Fruit fly (Drosophila melanogaster) whole organism, embryonic: Measurements from ENCODE around the gene Bro.

Source experiments
- CG11560 ChIP-seq: fragments of 200-800 bp; sonication (Bioruptor generic); IDR thresholded peaks from 3 replicates; pipeline ENCODE4 v1.3.6; 2022; ENCODE audit warnings: missing biosample characterization, missing genetic modification characterization
- CG12236 ChIP-seq: fragments of 200-800 bp; sonication (Bioruptor generic); optimal IDR thresholded peaks from 2 replicates; lab custom pipeline; 2016; ENCODE audit warnings: missing biosample characterization, missing genetic modification characterization
- CG12391 ChIP-seq: fragments of 200-800 bp; sonication (Bioruptor generic); optimal IDR thresholded peaks from 3 replicates; lab custom pipeline; 2018; ENCODE audit warnings: missing biosample characterization, mild to moderate bottlenecking, missing genetic modification characterization, moderate library complexity
- CG12659 ChIP-seq: fragments of 200-800 bp; sonication (Bioruptor generic); optimal IDR thresholded peaks from 3 replicates; lab custom pipeline; 2017; ENCODE audit warnings: mild to moderate bottlenecking, missing biosample characterization, missing genetic modification reagents, missing genetic modification characterization
- CG12769 ChIP-seq: fragments of 200-800 bp; sonication (Bioruptor generic); optimal IDR thresholded peaks from 2 replicates; lab custom pipeline; 2019; ENCODE audit warnings: missing biosample characterization, mild to moderate bottlenecking, missing genetic modification characterization, moderate library complexity
- CG12942 ChIP-seq: fragments of 200-800 bp; sonication (Bioruptor generic); optimal IDR thresholded peaks from 3 replicates; lab custom pipeline; 2016; ENCODE audit warnings: missing biosample characterization, missing genetic modification characterization
- CG14014 ChIP-seq: fragments of 200-800 bp; sonication (Bioruptor generic); IDR thresholded peaks from 2 replicates; pipeline ENCODE4 v1.3.6; 2022; ENCODE audit warnings: missing biosample characterization, missing genetic modification characterization
- CG15479 ChIP-seq: fragments of 200-800 bp; sonication (Bioruptor generic); optimal IDR thresholded peaks from 3 replicates; lab custom pipeline; 2019; ENCODE audit warnings: missing biosample characterization, mild to moderate bottlenecking, missing genetic modification characterization, moderate library complexity
- CG15514 ChIP-seq: fragments of 200-800 bp; sonication (Bioruptor generic); optimal IDR thresholded peaks from 3 replicates; lab custom pipeline; 2017; ENCODE audit warnings: missing biosample characterization, missing genetic modification characterization, mild to moderate bottlenecking, moderate library complexity, missing genetic modification reagents
- CG17568 ChIP-seq: fragments of 200-800 bp; sonication (Bioruptor generic); optimal IDR thresholded peaks from 2 replicates; lab custom pipeline; 2018; ENCODE audit warnings: missing biosample characterization, mild to moderate bottlenecking, missing genetic modification characterization, moderate library complexity
- CG2116 ChIP-seq: fragments of 200-800 bp; sonication (Bioruptor generic); optimal IDR thresholded peaks from 3 replicates; lab custom pipeline; 2018; ENCODE audit warnings: missing biosample characterization, mild to moderate bottlenecking, missing genetic modification characterization
- CG2120 ChIP-seq: fragments of 200-800 bp; sonication (Bioruptor generic); optimal IDR thresholded peaks from 3 replicates; lab custom pipeline; 2016; ENCODE audit warnings: missing biosample characterization, missing genetic modification characterization
- CG2889 ChIP-seq: fragments of 200-800 bp; sonication (Bioruptor generic); IDR thresholded peaks from 3 replicates; pipeline ENCODE4 v1.3.6; 2022; ENCODE audit warnings: missing biosample characterization, missing genetic modification characterization
- CG3407 ChIP-seq: fragments of 200-800 bp; sonication (Bioruptor generic); optimal IDR thresholded peaks from 2 replicates; lab custom pipeline; 2018; ENCODE audit warnings: missing biosample characterization, mild to moderate bottlenecking, missing genetic modification characterization
- CG6791 ChIP-seq: fragments of 200-800 bp; sonication (Bioruptor generic); IDR thresholded peaks from 3 replicates; pipeline ENCODE4 v1.3.6; 2022; ENCODE audit warnings: missing biosample characterization, missing genetic modification characterization; ENCODE audit not compliant: partially characterized antibody
- CG8765 ChIP-seq: fragments of 200-800 bp; sonication (Bioruptor generic); IDR thresholded peaks from 2 replicates; pipeline ENCODE4 v1.3.6; 2022; ENCODE audit warnings: missing biosample characterization, missing genetic modification characterization
- CG9437 ChIP-seq: fragments of 200-800 bp; sonication (Bioruptor generic); optimal IDR thresholded peaks from 2 replicates; lab custom pipeline; 2018; ENCODE audit warnings: missing biosample characterization, mild to moderate bottlenecking, missing genetic modification characterization
- CkIIα-i1 ChIP-seq: fragments of 200-800 bp; sonication (Bioruptor generic); IDR thresholded peaks from 2 replicates; pipeline ENCODE4 v1.3.6; 2022; ENCODE audit warnings: missing biosample characterization, missing genetic modification characterization
- E2f2 ChIP-seq: fragments of 200-800 bp; sonication (Bioruptor generic); IDR thresholded peaks from 2 replicates; pipeline ENCODE4 v1.3.6; 2022; ENCODE audit warnings: missing biosample characterization, missing genetic modification characterization
- HLH3B ChIP-seq: fragments of 200-800 bp; sonication (Bioruptor generic); IDR thresholded peaks from 2 replicates; pipeline ENCODE4 v1.3.6; 2022; ENCODE audit warnings: missing biosample characterization, missing genetic modification characterization
- Hand ChIP-seq: fragments of 200-800 bp; sonication (Bioruptor generic); optimal IDR thresholded peaks from 2 replicates; lab custom pipeline; 2017; ENCODE audit warnings: mild to moderate bottlenecking, missing biosample characterization, missing genetic modification reagents, missing genetic modification characterization
- Hr39 ChIP-seq: fragments of >200 bp; optimal IDR thresholded peaks from 2 replicates; lab custom pipeline; 2017
- Hr51 ChIP-seq, 2 experiments: fragments of 200-800 bp; sonication (Bioruptor generic); optimal IDR thresholded peaks; 2 replicates in 1 of 2; 3 replicates in 1 of 2; lab custom pipeline; 2016 to 2018; ENCODE audit warnings: missing biosample characterization in 2 of 2, missing genetic modification characterization in 2 of 2, mild to moderate bottlenecking in 1 of 2, moderate library complexity in 1 of 2
- Kr ChIP-seq: fragments of 200-800 bp; sonication (Bioruptor generic); optimal IDR thresholded peaks from 2 replicates; lab custom pipeline; 2017; ENCODE audit warnings: missing biosample characterization, mild to moderate bottlenecking, missing genetic modification characterization
- Lhr ChIP-seq: fragments of 200-800 bp; sonication (Bioruptor generic); optimal IDR thresholded peaks from 3 replicates; lab custom pipeline; 2017; ENCODE audit warnings: mild to moderate bottlenecking, missing biosample characterization, missing genetic modification reagents, missing genetic modification characterization
- Mrtf ChIP-seq: fragments of 200-800 bp; sonication (Bioruptor generic); IDR thresholded peaks from 3 replicates; pipeline ENCODE4 v1.3.6; 2022; ENCODE audit warnings: missing biosample characterization, missing genetic modification characterization
- Myb ChIP-seq: fragments of 200-800 bp; sonication (Bioruptor generic); optimal IDR thresholded peaks from 2 replicates; lab custom pipeline; 2016; ENCODE audit warnings: missing biosample characterization, missing genetic modification characterization
- NC2α ChIP-seq: fragments of 200-800 bp; sonication (Bioruptor generic); optimal IDR thresholded peaks from 2 replicates; lab custom pipeline; 2016; ENCODE audit warnings: missing biosample characterization, missing genetic modification characterization
- Taf1 ChIP-seq: fragments of 200-800 bp; sonication (Bioruptor generic); IDR thresholded peaks from 2 replicates; pipeline ENCODE4 v1.3.6; 2022; ENCODE audit warnings: missing biosample characterization, missing genetic modification characterization
- ab ChIP-seq: fragments of 200-800 bp; sonication (Bioruptor generic); optimal IDR thresholded peaks from 2 replicates; lab custom pipeline; 2016; ENCODE audit warnings: missing biosample characterization, missing genetic modification characterization
- bab2 ChIP-seq: fragments of 200-800 bp; sonication (Bioruptor generic); optimal IDR thresholded peaks from 2 replicates; lab custom pipeline; 2016; ENCODE audit warnings: missing biosample characterization, missing genetic modification characterization
- chinmo ChIP-seq: fragments of 200-800 bp; sonication (Bioruptor generic); IDR thresholded peaks from 4 replicates; pipeline ENCODE4 v1.3.6; 2022; ENCODE audit warnings: missing biosample characterization, missing genetic modification characterization; ENCODE audit not compliant: partially characterized antibody
- chm ChIP-seq: fragments of 200-800 bp; sonication (Bioruptor generic); IDR thresholded peaks from 2 replicates; pipeline ENCODE4 v1.3.6; 2022; ENCODE audit warnings: missing biosample characterization, missing genetic modification characterization
- grn ChIP-seq: fragments of 200-800 bp; sonication (Bioruptor generic); optimal IDR thresholded peaks from 3 replicates; lab custom pipeline; 2017; ENCODE audit warnings: missing biosample characterization, missing genetic modification characterization
- gsb ChIP-seq: fragments of 200-800 bp; sonication (Bioruptor generic); IDR thresholded peaks from 2 replicates; pipeline ENCODE4 v1.3.6; 2022; ENCODE audit warnings: missing biosample characterization, missing genetic modification characterization
- ind ChIP-seq: fragments of 200-800 bp; sonication (Bioruptor generic); optimal IDR thresholded peaks from 3 replicates; lab custom pipeline; 2016; ENCODE audit warnings: missing biosample characterization, missing genetic modification characterization
- ken ChIP-seq: fragments of 200-800 bp; sonication (Bioruptor generic); IDR thresholded peaks from 3 replicates; pipeline ENCODE4 v1.3.6; 2022; ENCODE audit warnings: missing biosample characterization, missing genetic modification characterization
- lab ChIP-seq: fragments of 200-800 bp; sonication (Bioruptor generic); optimal IDR thresholded peaks from 3 replicates; lab custom pipeline; 2017; ENCODE audit warnings: missing biosample characterization, missing genetic modification characterization, mild to moderate bottlenecking, moderate library complexity, missing genetic modification reagents
- lilli ChIP-seq: fragments of 200-800 bp; sonication (Bioruptor generic); optimal IDR thresholded peaks from 3 replicates; lab custom pipeline; 2016; ENCODE audit warnings: missing biosample characterization, missing genetic modification characterization
- nerfin-1 ChIP-seq: fragments of 200-800 bp; sonication (Bioruptor generic); optimal IDR thresholded peaks from 3 replicates; lab custom pipeline; 2019; ENCODE audit warnings: missing biosample characterization, mild to moderate bottlenecking, missing genetic modification characterization, moderate library complexity
- otp ChIP-seq: fragments of 200-800 bp; sonication (Bioruptor generic); IDR thresholded peaks from 3 replicates; pipeline ENCODE4, ENCODE4 v1.3.6; 2022; ENCODE audit warnings: missing biosample characterization, missing genetic modification characterization
- row ChIP-seq: fragments of 200-800 bp; sonication (Bioruptor generic); IDR thresholded peaks from 3 replicates; pipeline ENCODE4 v1.3.6; 2022; ENCODE audit warnings: missing biosample characterization, missing genetic modification characterization
- sna ChIP-seq: fragments of 200-800 bp; sonication (Bioruptor generic); IDR thresholded peaks from 2 replicates; pipeline ENCODE4 v1.3.6; 2022; ENCODE audit warnings: missing biosample characterization, missing genetic modification characterization; ENCODE audit not compliant: partially characterized antibody
- tio ChIP-seq: fragments of 200-800 bp; sonication (Bioruptor generic); optimal IDR thresholded peaks from 2 replicates; lab custom pipeline; 2017; ENCODE audit warnings: missing biosample characterization, missing genetic modification characterization, inconsistent platforms
- tll ChIP-seq, 2 experiments: fragments of 200-800 bp in 1 of 2; fragments of >200 bp in 1 of 2; sonication (Bioruptor generic) in 1 of 2; optimal IDR thresholded peaks; 2 replicates each; lab custom pipeline; 2017 to 2019; ENCODE audit warnings: missing biosample characterization in 2 of 2, missing genetic modification characterization in 2 of 2, mild to moderate bottlenecking in 1 of 2, moderate library complexity in 1 of 2
- ttk ChIP-seq: fragments of 200-800 bp; sonication (Bioruptor generic); IDR thresholded peaks from 2 replicates; pipeline ENCODE4 v2.1.2; 2022; ENCODE audit warnings: missing biosample characterization, missing genetic modification characterization
- zfh1 ChIP-seq: fragments of 200-800 bp; sonication (Bioruptor generic); IDR thresholded peaks from 3 replicates; pipeline ENCODE4 v1.3.6; 2022; ENCODE audit warnings: missing biosample characterization, missing genetic modification characterization

The Bro gene

DNA sequence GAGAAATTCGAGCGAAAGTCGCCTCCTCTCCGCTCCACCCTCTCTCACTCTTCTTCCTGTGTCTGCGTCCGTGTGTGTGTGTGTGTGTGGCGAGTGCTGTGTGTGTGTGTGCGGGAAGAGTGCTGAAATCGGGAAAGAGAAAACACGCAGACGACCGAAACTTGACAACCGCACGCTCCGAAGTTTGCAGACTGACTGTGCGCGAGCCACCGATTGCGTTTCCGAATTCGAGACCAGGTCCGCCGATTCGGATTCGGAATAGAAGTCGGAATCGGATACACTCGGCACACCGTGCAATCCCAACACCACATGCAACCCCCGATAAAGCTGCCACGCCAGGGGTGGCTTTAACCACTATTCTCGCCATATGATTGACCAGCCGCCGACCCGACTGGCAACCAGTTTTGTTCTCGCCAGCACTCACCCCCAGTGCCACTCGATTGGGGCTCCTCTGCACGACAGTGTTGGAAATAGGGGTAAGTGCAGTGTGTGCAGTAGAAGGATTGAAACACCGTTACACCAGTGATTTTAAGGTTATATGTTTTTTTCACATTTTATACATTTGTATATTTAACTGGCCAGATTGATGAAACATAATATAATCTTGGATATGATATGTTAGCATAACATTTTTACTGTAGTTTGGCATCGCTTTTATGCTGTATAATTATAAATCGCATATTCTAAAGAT lies 19.3 kb upstream of the Bro start, which contains the start of gene CG13928 (continued):
- no peak for TF ChIP-seq tll (GFP tag; optimal IDR thresholded peaks at IDR 0.05; lab: Kevin White, UChicago)
- no peak for TF ChIP-seq otp
- no peak for TF ChIP-seq CG6791 (GFP tag; lab: Robert Waterston, UW)
- peak; percentile 44 for TF ChIP-seq Kr
- TF ChIP-seq CG15479, result no peak
- TF ChIP-seq E2f2 (GFP tag; lab: Robert Waterston, UW), result no peak
- no peak for TF ChIP-seq Myb (GFP tag; lab: Kevin White, UChicago)
- TF ChIP-seq lab, result peak; percentile 9
- no peak for TF ChIP-seq Lhr (GFP tag; lab: Kevin White, UChicago)
- peak; percentile 21 for TF ChIP-seq nerfin-1 (tag; lab: Kevin White, UChicago)
- no peak for TF ChIP-seq CG12769 (tag; lab: Kevin White, UChicago)

DNA sequence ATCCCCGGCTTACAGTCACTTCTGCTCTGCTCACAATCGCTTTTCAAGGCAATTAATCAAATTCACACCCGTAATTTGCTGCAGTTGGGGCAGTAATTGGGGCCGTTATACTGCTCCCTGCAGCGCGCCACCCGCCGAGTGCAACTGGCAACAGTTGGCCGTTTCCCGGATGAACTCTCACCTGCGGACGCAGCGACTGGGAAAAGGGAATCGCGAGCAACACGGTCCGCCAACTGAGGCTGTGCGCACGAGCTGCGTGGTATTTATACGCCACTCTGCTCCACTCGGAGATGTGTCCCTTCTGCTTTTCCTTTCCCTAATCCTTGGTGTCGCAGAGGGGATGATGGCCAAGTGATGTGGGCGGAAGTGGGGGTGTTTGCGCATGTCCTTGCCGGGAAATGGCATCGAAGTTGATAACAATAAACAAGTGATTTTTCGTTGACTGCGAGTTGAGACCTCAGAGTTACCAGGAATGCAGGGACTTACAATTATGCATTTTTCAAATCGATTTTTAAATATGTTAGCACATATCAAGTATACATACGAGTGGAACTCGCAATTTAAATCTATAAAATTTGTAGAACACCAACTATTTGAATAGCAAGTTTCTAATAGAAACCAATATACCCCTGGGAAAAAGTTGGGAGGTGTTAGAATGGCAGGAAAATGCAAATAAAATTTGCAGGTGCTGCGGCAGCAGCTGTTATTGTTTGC lies 18.4 kb upstream of the Bro start, which contains the start of gene GC:
Gene GC (minus strand): TSS at position 238 of the 714 bp plus-strand sequence.
- TF ChIP-seq sna, result no peak
- no peak for TF ChIP-seq CG17568 (GFP tag; lab: Kevin White, UChicago)
- no peak for TF ChIP-seq bab2
- peak; percentile 75 for TF ChIP-seq row (GFP tag; lab: Robert Waterston, UW)
- no peak for TF ChIP-seq tio (GFP tag; lab: Kevin White, UChicago)
- no peak for TF ChIP-seq CG11560 (tag; lab: Robert Waterston, UW)
- TF ChIP-seq HLH3B (GFP tag; lab: Robert Waterston, UW), result peak; percentile 34; the same call in 1 of the 2 replicates
- no peak for TF ChIP-seq CG3407 (GFP tag; lab: Kevin White, UChicago)
- peak in 1 of 2 experiments; percentile 15 for TF ChIP-seq Hr51 (GFP tag; optimal IDR thresholded peaks at IDR 0.05; lab: Kevin White, UChicago)
- TF ChIP-seq ken (GFP tag; lab: Robert Waterston, UW), result 0 out of 3 replicates have a peak, but pooled peaks have one; percentile 22
- TF ChIP-seq Taf1 (GFP tag; lab: Robert Waterston, UW), result no peak
- TF ChIP-seq grn (GFP tag; lab: Kevin White, UChicago), result no peak
- 0 out of 3 replicates have a peak, but pooled peaks have one; percentile 21 for TF ChIP-seq Mrtf
- no peak for TF ChIP-seq tll (GFP tag; optimal IDR thresholded peaks at IDR 0.05; lab: Kevin White, UChicago)
- TF ChIP-seq chm (GFP tag; lab: Robert Waterston, UW), result no peak
- no peak for TF ChIP-seq ab (GFP tag; lab: Kevin White, UChicago)
- TF ChIP-seq CG2889, result no peak
- TF ChIP-seq ttk (GFP tag; lab: Robert Waterston, UW), result no peak
- TF ChIP-seq Hand (GFP tag; lab: Kevin White, UChicago), result no peak
- TF ChIP-seq E2f2 (GFP tag; lab: Robert Waterston, UW), result peak; percentile 27; the same call in 1 of the 2 replicates
- TF ChIP-seq CkIIα-i1 (GFP tag; lab: Robert Waterston, UW), result no peak
- TF ChIP-seq CG12942 (GFP tag; lab: Kevin White, UChicago), result no peak
- no peak for TF ChIP-seq CG2116 (GFP tag; lab: Kevin White, UChicago)
- no peak for TF ChIP-seq ind (GFP tag; lab: Kevin White, UChicago)
- TF ChIP-seq CG12391 (tag; lab: Kevin White, UChicago), result peak; percentile 4
- TF ChIP-seq zfh1 (GFP tag; lab: Robert Waterston, UW), result no peak
- peak; percentile 69 for TF ChIP-seq CG2120 (GFP tag; lab: Kevin White, UChicago)
- TF ChIP-seq Hr39 (lab: Kevin White, UChicago), result no peak
- TF ChIP-seq CG9437 (GFP tag; lab: Kevin White, UChicago), result no peak
- no peak for TF ChIP-seq CG12236 (GFP tag; lab: Kevin White, UChicago)
- no peak for TF ChIP-seq NC2α (GFP tag; lab: Kevin White, UChicago)
- TF ChIP-seq CG8765 (GFP tag; lab: Robert Waterston, UW), result no peak
- TF ChIP-seq gsb (GFP tag; lab: Robert Waterston, UW), result no peak
- 0 out of 2 replicates have a peak, but pooled peaks have one; percentile 13 for TF ChIP-seq CG14014 (GFP tag; lab: Robert Waterston, UW)
- peak; percentile 5 for TF ChIP-seq CG15514 (GFP tag; lab: Kevin White, UChicago)
- TF ChIP-seq lilli (GFP tag; lab: Kevin White, UChicago), result peak; percentile 49
- peak; percentile 17 for TF ChIP-seq CG12659
- no peak for TF ChIP-seq chinmo (GFP tag; lab: Robert Waterston, UW)
